Worm (Caenorhabditis elegans) whole organism, midembryonic: Measurements from ENCODE around the gene lact-4.

ENCODE experiments used
- T22C8.4 ChIP-seq: fragments of 200-800 bp; sonication (Bioruptor generic); IDR thresholded peaks from 2 replicates; pipeline ENCODE4 v1.3.6; 2022; ENCODE audit warnings: missing genetic modification characterization, missing compliant biosample characterization
- cog-1 ChIP-seq: sonication (generic microtip); optimal IDR thresholded peaks from 2 replicates; lab custom pipeline; 2016; ENCODE audit warnings: missing genetic modification characterization, missing compliant biosample characterization
- flt-1 ChIP-seq: fragments of 200-800 bp; sonication (Bioruptor generic); IDR thresholded peaks from 2 replicates; pipeline ENCODE4 v1.3.6; 2022; ENCODE audit warnings: missing genetic modification characterization, missing compliant biosample characterization
- med-1 ChIP-seq: sonication (generic microtip); optimal IDR thresholded peaks from 2 replicates; lab custom pipeline; 2017; ENCODE audit warnings: missing genetic modification characterization, mild to moderate bottlenecking, missing compliant biosample characterization, antibody characterized with exemption, missing genetic modification reagents; ENCODE audit not compliant: insufficient read depth
- ref-1 ChIP-seq: fragments of 200-800 bp; sonication (Bioruptor generic); conservative IDR thresholded peaks from 2 replicates; pipeline ENCODE4 v1.3.6; 2022; ENCODE audit warnings: missing genetic modification reagents, missing genetic modification characterization, missing compliant biosample characterization
- ztf-23 ChIP-seq: fragments of 200-800 bp; sonication (Bioruptor generic); IDR thresholded peaks from 2 replicates; pipeline ENCODE4 v1.3.6; 2022; ENCODE audit warnings: missing genetic modification reagents, missing genetic modification characterization, missing compliant biosample characterization

ce11 chrII:8451425-8451824, 28.9 kb downstream of the lact-4 start:
- no peak for TF ChIP-seq ztf-23 (GFP tag; lab: Robert Waterston, UW)
- no peak for TF ChIP-seq cog-1 (tag; lab: Kevin White, UChicago)
- TF ChIP-seq med-1 = no peak
- no peak for TF ChIP-seq flt-1
- no peak for TF ChIP-seq ref-1 (GFP tag; lab: Robert Waterston, UW)
- TF ChIP-seq T22C8.4 (GFP tag; lab: Robert Waterston, UW) = no peak
